Fruit fly (Drosophila melanogaster): ENCODE data around the gene Fur1.
A peak's percentile ranks its signal among the peaks of the same experiment; 100 is the strongest.

The Fur1 gene

DNA sequence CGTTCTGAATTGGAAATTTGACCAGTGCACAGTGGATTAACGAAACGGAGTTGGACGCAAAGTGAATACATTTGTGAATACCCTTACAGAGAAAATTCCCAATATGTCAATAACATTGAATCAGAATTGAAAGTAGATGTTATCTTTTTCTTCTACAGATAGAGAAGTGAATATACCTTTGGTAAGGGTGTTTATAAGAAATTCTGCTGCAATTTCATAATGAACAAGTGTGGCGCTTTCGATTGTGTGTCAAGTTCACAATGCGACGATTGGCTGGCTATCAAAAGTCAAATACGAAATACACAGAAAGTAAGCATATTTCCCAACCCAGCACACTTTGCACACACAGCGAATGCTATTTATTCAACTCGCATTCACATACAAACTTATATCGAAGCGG, 24.5 kb downstream of the Fur1 start (continued):
- TF ChIP-seq pan (optimal IDR thresholded peaks at IDR 0.05) (no peak), pan (GFP tag; optimal IDR thresholded peaks at IDR 0.05 in 1 of 2, IDR thresholded peaks at IDR 0.05 in 1 of 2) (peak in 1 of 2 experiments; percentile 34), CG10543 (GFP tag; optimal IDR thresholded peaks at IDR 0.05) (no peak), gce (GFP tag; IDR thresholded peaks at IDR 0.05) (no peak), CG2120 (GFP tag; optimal IDR thresholded peaks at IDR 0.05) (no peak), CG12391 (tag; optimal IDR thresholded peaks at IDR 0.05) (no peak), peb (GFP tag; IDR thresholded peaks at IDR 0.05) (no peak), row (GFP tag; IDR thresholded peaks at IDR 0.05) (0 out of 3 replicates have a peak, but pooled peaks have one; percentile 28), Dad (GFP tag; optimal IDR thresholded peaks at IDR 0.05) (no peak), shn (GFP tag; optimal IDR thresholded peaks at IDR 0.05) (no peak), CG5953 (GFP tag; IDR thresholded peaks at IDR 0.05) (no peak), CG10366 (GFP tag; IDR thresholded peaks at IDR 0.05) (no peak), Stat92E (GFP tag; optimal IDR thresholded peaks at IDR 0.05) (no peak), Adf1 (GFP tag; IDR thresholded peaks at IDR 0.05) (no peak), toy (GFP tag; IDR thresholded peaks at IDR 0.05) (no peak), CG9932 (GFP tag; IDR thresholded peaks at IDR 0.05) (no peak), CG10462 (GFP tag; optimal IDR thresholded peaks at IDR 0.05) (no peak), oc (tag; optimal IDR thresholded peaks at IDR 0.05) (no peak), Ptx1 (GFP tag; IDR thresholded peaks at IDR 0.05) (no peak), chinmo (GFP tag; IDR thresholded peaks at IDR 0.05; ENCODE audit: partially characterized antibody) (0 out of 4 replicates have a peak, but pooled peaks have one; percentile 12), CG3163 (GFP tag; optimal IDR thresholded peaks at IDR 0.05) (no peak), fd3F (GFP tag; optimal IDR thresholded peaks at IDR 0.05) (no peak), lov (optimal IDR thresholded peaks at IDR 0.05) (no peak), lov (GFP tag; IDR thresholded peaks at IDR 0.05) (no peak), CG1233 (GFP tag; optimal IDR thresholded peaks at IDR 0.05) (no peak), CG13296 (GFP tag; optimal IDR thresholded peaks at IDR 0.05) (no peak), knrl (GFP tag; IDR thresholded peaks at IDR 0.05; ENCODE audit: partially characterized antibody) (no peak), Hr51 (GFP tag; optimal IDR thresholded peaks at IDR 0.05) (no peak), h (optimal IDR thresholded peaks at IDR 0.05) (no peak), H15 (GFP tag; IDR thresholded peaks at IDR 0.05) (no peak), gro (GFP tag; optimal IDR thresholded peaks at IDR 0.05) (no peak), gfzf (GFP tag; optimal IDR thresholded peaks at IDR 0.05) (no peak), CG43689 (GFP tag; IDR thresholded peaks at IDR 0.05) (0 out of 2 replicates have a peak, but pooled peaks have one; percentile 12), ci (GFP tag; IDR thresholded peaks at IDR 0.05) (peak; percentile 40; the same call in 1 of the 3 replicates), CG33557 (GFP tag; optimal IDR thresholded peaks at IDR 0.05) (no peak), Gsc (GFP tag; IDR thresholded peaks at IDR 0.05) (no peak), CG8359 (GFP tag; optimal IDR thresholded peaks at IDR 0.05; ENCODE audit: borderline replicate concordance) (no peak), Sox102F (GFP tag; optimal IDR thresholded peaks at IDR 0.05) (no peak), CG14667 (GFP tag; IDR thresholded peaks at IDR 0.05) (no peak), C15 (GFP tag; IDR thresholded peaks at IDR 0.05) (no peak), HLHmδ (GFP tag; optimal IDR thresholded peaks at IDR 0.05) (no peak), nau (GFP tag; optimal IDR thresholded peaks at IDR 0.05) (no peak), Lpt (GFP tag; optimal IDR thresholded peaks at IDR 0.05) (no peak), CG1647 (GFP tag; optimal IDR thresholded peaks at IDR 0.05) (no peak), Sox100B (GFP tag; optimal IDR thresholded peaks at IDR 0.05) (no peak), D19A (tag; optimal IDR thresholded peaks at IDR 0.05) (peak; percentile 90), gem (tag; optimal IDR thresholded peaks at IDR 0.05) (peak; percentile 0), CG7556 (GFP tag; optimal IDR thresholded peaks at IDR 0.05) (peak; percentile 11), CG15011 (GFP tag; optimal IDR thresholded peaks at IDR 0.05) (no peak), CG10979 (tag; optimal IDR thresholded peaks at IDR 0.05) (no peak)
